Worm (Caenorhabditis elegans) whole organism, young adult: ENCODE data around the gene T21D9.2.

Experiments
- C06A6.2 ChIP-seq: fragments of 200-800 bp; sonication (Bioruptor generic); conservative IDR thresholded peaks from 2 replicates; pipeline ENCODE4 v1.3.6; 2022; ENCODE audit warnings: missing genetic modification characterization, missing compliant biosample characterization
- F49E8.2 ChIP-seq: sonication (generic microtip); optimal IDR thresholded peaks from 3 replicates; lab custom pipeline; 2017; ENCODE audit warnings: missing genetic modification characterization, mild to moderate bottlenecking, missing compliant biosample characterization, antibody characterized with exemption, moderate library complexity; ENCODE audit not compliant: insufficient read depth
- aptf-2 ChIP-seq: fragments of 200-800 bp; sonication (Bioruptor generic); conservative IDR thresholded peaks from 2 replicates; pipeline ENCODE4 v1.3.6; 2022; ENCODE audit warnings: missing genetic modification reagents, missing genetic modification characterization, missing compliant biosample characterization
- athp-1 ChIP-seq: sonication (generic microtip); optimal IDR thresholded peaks from 2 replicates; lab custom pipeline; 2017; ENCODE audit warnings: mild to moderate bottlenecking, missing genetic modification characterization, missing compliant biosample characterization
- ceh-100 ChIP-seq: fragments of 200-800 bp; sonication (Bioruptor generic); IDR thresholded peaks from 2 replicates; pipeline ENCODE4 v1.3.6; 2022; ENCODE audit warnings: missing genetic modification reagents, missing genetic modification characterization, missing compliant biosample characterization
- ceh-27 ChIP-seq: fragments of 200-800 bp; sonication (Bioruptor generic); optimal IDR thresholded peaks from 2 replicates; lab custom pipeline; 2018; ENCODE audit warnings: mild to moderate bottlenecking, missing genetic modification characterization, moderate library complexity, missing compliant biosample characterization
- chd-7 ChIP-seq: sonication (generic microtip); optimal IDR thresholded peaks from 2 replicates; lab custom pipeline; 2016; ENCODE audit warnings: mild to moderate bottlenecking, missing genetic modification characterization, moderate library complexity, missing compliant biosample characterization
- die-1 ChIP-seq: sonication (generic microtip); optimal IDR thresholded peaks from 2 replicates; lab custom pipeline; 2016; ENCODE audit warnings: missing genotype, mild to moderate bottlenecking, missing genetic modification characterization, missing compliant biosample characterization
- dox-1 ChIP-seq: fragments of 200-800 bp; sonication (Bioruptor generic); IDR thresholded peaks from 2 replicates; pipeline ENCODE4 v1.3.6; 2022; ENCODE audit warnings: missing genetic modification reagents, missing genetic modification characterization, missing compliant biosample characterization
- efl-1 ChIP-seq: fragments of 150-350 bp; optimal IDR thresholded peaks from 2 replicates; lab custom pipeline; 2014; ENCODE audit warnings: missing biosample characterization, missing genetic modification reagents, missing genetic modification characterization
- egl-18 ChIP-seq: fragments of 200-800 bp; sonication (Bioruptor generic); IDR thresholded peaks from 2 replicates; pipeline ENCODE4 v1.3.6; 2022; ENCODE audit warnings: missing genetic modification reagents, missing genetic modification characterization, missing compliant biosample characterization
- egrh-3 ChIP-seq: fragments of 200-800 bp; sonication (Bioruptor generic); IDR thresholded peaks from 2 replicates; pipeline ENCODE4 v1.3.6; 2022; ENCODE audit warnings: missing genetic modification reagents, missing genetic modification characterization, missing compliant biosample characterization
- gei-17 ChIP-seq: fragments of 200-800 bp; sonication (Bioruptor generic); optimal IDR thresholded peaks from 2 replicates; lab custom pipeline; 2018; ENCODE audit warnings: mild to moderate bottlenecking, missing genetic modification characterization, missing compliant biosample characterization
- him-1 ChIP-seq: sonication (generic microtip); optimal IDR thresholded peaks from 2 replicates; lab custom pipeline; 2016; ENCODE audit warnings: missing genotype, missing genetic modification reagents, missing genetic modification characterization, missing compliant biosample characterization
- hrde-1 ChIP-seq: sonication (generic microtip); optimal IDR thresholded peaks from 2 replicates; lab custom pipeline; 2016; ENCODE audit warnings: missing genetic modification characterization, mild to moderate bottlenecking, missing compliant biosample characterization, moderate library complexity, missing genotype, missing genetic modification reagents, borderline replicate concordance
- lag-1 ChIP-seq: fragments of 200-800 bp; sonication (Bioruptor generic); IDR thresholded peaks from 2 replicates; pipeline ENCODE4 v1.3.6; 2022; ENCODE audit warnings: missing genetic modification reagents, missing genetic modification characterization, missing compliant biosample characterization
- let-607 ChIP-seq, 2 experiments: fragments of 200-800 bp in 1 of 2; sonication (Bioruptor generic) in 1 of 2; sonication (generic microtip) in 1 of 2; optimal IDR thresholded peaks; 2 replicates each; lab custom pipeline; 2016 to 2018; ENCODE audit warnings: mild to moderate bottlenecking in 2 of 2, missing compliant biosample characterization in 2 of 2, missing genetic modification characterization in 2 of 2, moderate library complexity in 2 of 2, missing genotype in 1 of 2
- lin-26 ChIP-seq: fragments of 200-800 bp; sonication (Bioruptor generic); IDR thresholded peaks from 2 replicates; pipeline ENCODE4 v1.3.6; 2022; ENCODE audit warnings: missing genetic modification reagents, missing genetic modification characterization, missing compliant biosample characterization
- lin-35 ChIP-seq, 3 experiments: fragments of 150-350 bp in 2 of 3; sonication (generic microtip) in 1 of 3; optimal IDR thresholded peaks; 2 replicates each; lab custom pipeline; 2014 to 2018; ENCODE audit warnings: missing biosample characterization in 3 of 3, missing genetic modification characterization in 3 of 3, missing genetic modification reagents in 3 of 3
- lin-54 ChIP-seq: fragments of 200-800 bp; sonication (Bioruptor generic); optimal IDR thresholded peaks from 2 replicates; lab custom pipeline; 2018; ENCODE audit warnings: mild to moderate bottlenecking, missing genetic modification characterization, missing compliant biosample characterization
- lir-1 ChIP-seq: fragments of 200-800 bp; sonication (Bioruptor generic); conservative IDR thresholded peaks from 2 replicates; pipeline ENCODE4 v1.3.6; 2022; ENCODE audit warnings: missing genetic modification reagents, missing genetic modification characterization, missing compliant biosample characterization
- lsl-1 ChIP-seq: fragments of 200-800 bp; sonication (Bioruptor generic); optimal IDR thresholded peaks from 2 replicates; lab custom pipeline; 2018; ENCODE audit warnings: mild to moderate bottlenecking, missing genetic modification characterization, moderate library complexity, missing compliant biosample characterization
- madf-10 ChIP-seq: sonication (generic microtip); optimal IDR thresholded peaks from 2 replicates; lab custom pipeline; 2016; ENCODE audit warnings: mild to moderate bottlenecking, missing genetic modification characterization, missing compliant biosample characterization
- madf-3 ChIP-seq: fragments of 200-800 bp; sonication (Bioruptor generic); IDR thresholded peaks from 2 replicates; pipeline ENCODE4 v1.3.6; 2022; ENCODE audit warnings: missing genetic modification reagents, missing genetic modification characterization, missing compliant biosample characterization
- mel-28 ChIP-seq: sonication (generic microtip); optimal IDR thresholded peaks from 2 replicates; lab custom pipeline; 2016; ENCODE audit warnings: borderline replicate concordance, mild to moderate bottlenecking, missing genetic modification characterization, missing compliant biosample characterization
- nhr-27 ChIP-seq: fragments of 200-800 bp; sonication (Bioruptor generic); optimal IDR thresholded peaks from 2 replicates; lab custom pipeline; 2018; ENCODE audit warnings: mild to moderate bottlenecking, missing genetic modification characterization, moderate library complexity, missing compliant biosample characterization
- rcor-1 ChIP-seq: fragments of 200-800 bp; sonication (Bioruptor generic); IDR thresholded peaks from 2 replicates; pipeline ENCODE4 v1.3.6; 2022; ENCODE audit warnings: missing genetic modification reagents, missing genetic modification characterization, missing compliant biosample characterization
- repo-1 ChIP-seq: sonication (generic microtip); optimal IDR thresholded peaks from 2 replicates; lab custom pipeline; 2017; ENCODE audit warnings: mild to moderate bottlenecking, missing genetic modification characterization, missing compliant biosample characterization
- rpc-1 ChIP-seq, 2 experiments: fragments of 150-350 bp in 1 of 2; sonication (generic microtip) in 1 of 2; optimal IDR thresholded peaks; 2 replicates each; lab custom pipeline; 2014 to 2018; ENCODE audit warnings: missing biosample characterization in 1 of 2, missing genetic modification characterization in 1 of 2, missing genetic modification reagents in 1 of 2, missing genotype in 1 of 2
- somi-1 ChIP-seq: fragments of 200-800 bp; sonication (Bioruptor generic); optimal IDR thresholded peaks from 2 replicates; lab custom pipeline; 2018; ENCODE audit warnings: mild to moderate bottlenecking, missing genetic modification characterization, missing compliant biosample characterization
- tbp1 ChIP-seq: fragments of 200-800 bp; sonication (Bioruptor generic); optimal IDR thresholded peaks from 2 replicates; lab custom pipeline; 2018; ENCODE audit warnings: mild to moderate bottlenecking, missing genetic modification characterization, missing compliant biosample characterization
- tbx-9 ChIP-seq: sonication (generic microtip); optimal IDR thresholded peaks from 2 replicates; lab custom pipeline; 2016; ENCODE audit warnings: borderline replicate concordance, missing genetic modification characterization, inconsistent platforms, missing compliant biosample characterization
- xnd-1 ChIP-seq: sonication (generic microtip); optimal IDR thresholded peaks from 2 replicates; lab custom pipeline; 2016; ENCODE audit warnings: missing genotype, missing genetic modification reagents, missing genetic modification characterization, missing compliant biosample characterization
- zfh-2 ChIP-seq: fragments of 200-800 bp; sonication (Bioruptor generic); conservative IDR thresholded peaks from 2 replicates; pipeline ENCODE4 v1.3.6; 2022; ENCODE audit warnings: missing genetic modification reagents, missing genetic modification characterization, missing compliant biosample characterization
- zim-3 ChIP-seq: sonication (generic microtip); optimal IDR thresholded peaks from 2 replicates; lab custom pipeline; 2017; ENCODE audit warnings: mild to moderate bottlenecking, missing genetic modification characterization, moderate library complexity, missing compliant biosample characterization
- ztf-3 ChIP-seq: fragments of 200-800 bp; sonication (Bioruptor generic); optimal IDR thresholded peaks from 2 replicates; lab custom pipeline; 2018; ENCODE audit warnings: mild to moderate bottlenecking, missing genetic modification characterization, missing compliant biosample characterization

The T21D9.2 gene

ce11 chrX:2096804-2097203 is at the start of gene T21D9.2:
Gene T21D9.2, minus strand, starts transcription at chrX:2096904.
- TF ChIP-seq lin-35 (GFP tag; optimal IDR thresholded peaks at IDR 0.05; lab: Kevin White, UChicago) (no peak), madf-10 (tag; lab: Kevin White, UChicago) (no peak), let-607 (tag; optimal IDR thresholded peaks at IDR 0.05; lab: Kevin White, UChicago) (no peak), zim-3 (no peak), lag-1 (GFP tag; lab: Robert Waterston, UW) (no peak), egl-18 (GFP tag; lab: Robert Waterston, UW) (no peak), F49E8.2 (no peak), ztf-3 (GFP tag; lab: Kevin White, UChicago) (no peak), efl-1 (GFP tag; lab: Kevin White, UChicago) (no peak), chd-7 (tag; lab: Kevin White, UChicago) (no peak), mel-28 (tag; lab: Kevin White, UChicago) (no peak), dox-1 (GFP tag; lab: Robert Waterston, UW) (no peak), repo-1 (no peak), lin-54 (GFP tag; lab: Kevin White, UChicago) (no peak), rpc-1 (optimal IDR thresholded peaks at IDR 0.05; lab: Kevin White, UChicago) (no peak), rpc-1 (tag; optimal IDR thresholded peaks at IDR 0.05; lab: Kevin White, UChicago) (no peak), ceh-27 (GFP tag; lab: Kevin White, UChicago) (no peak), aptf-2 (GFP tag; lab: Robert Waterston, UW) (no peak), die-1 (tag; lab: Kevin White, UChicago) (no peak), somi-1 (GFP tag; lab: Kevin White, UChicago) (no peak), ceh-100 (GFP tag; lab: Robert Waterston, UW) (no peak)

ce11 chrX:2145629-2146028 is 48.9 kb upstream of the T21D9.2 start, which contains the start of gene dpy-3:
Gene dpy-3, minus strand, starts transcription at chrX:2145647.
- TF ChIP-seq lir-1 (no peak), madf-3 (no peak), him-1 (no peak), C06A6.2 (GFP tag; lab: Robert Waterston, UW) (no peak), tbp1 (GFP tag; lab: Kevin White, UChicago) (no peak), let-607 (tag; optimal IDR thresholded peaks at IDR 0.05; lab: Kevin White, UChicago) (no peak), nhr-27 (no peak), lsl-1 (GFP tag; lab: Kevin White, UChicago) (no peak), tbx-9 (tag; lab: Kevin White, UChicago) (no peak), lin-26 (GFP tag; lab: Robert Waterston, UW) (no peak), gei-17 (GFP tag; lab: Kevin White, UChicago) (no peak)

ce11 chrX:2144875-2145274 is 48.2 kb upstream of the T21D9.2 start:
- peak; percentile 88 for TF ChIP-seq zfh-2 (GFP tag; lab: Robert Waterston, UW)
- peak; percentile 75; the same call in 1 of the 2 replicates for TF ChIP-seq egrh-3 (GFP tag; lab: Robert Waterston, UW)
- TF ChIP-seq xnd-1 (tag; lab: Kevin White, UChicago) = no peak
- TF ChIP-seq rcor-1 (GFP tag; lab: Robert Waterston, UW) = no peak
- TF ChIP-seq hrde-1 (tag; lab: Kevin White, UChicago) = no peak
- no peak for TF ChIP-seq athp-1 (tag; lab: Kevin White, UChicago)
